Worm (Caenorhabditis elegans) whole organism, L4 larva: ENCODE data around the gene B0310.2.

Experiments used
- F10B5.3 ChIP-seq: sonication (generic microtip); optimal IDR thresholded peaks from 2 replicates; lab custom pipeline; 2016; ENCODE audit warnings: mild to moderate bottlenecking, missing genetic modification characterization, missing compliant biosample characterization
- F37D6.2 ChIP-seq: sonication (generic microtip); optimal IDR thresholded peaks from 2 replicates; lab custom pipeline; 2016; ENCODE audit warnings: mild to moderate bottlenecking, missing genetic modification characterization, missing compliant biosample characterization
- F49E8.2 ChIP-seq: sonication (generic microtip); optimal IDR thresholded peaks from 2 replicates; lab custom pipeline; 2016; ENCODE audit warnings: missing compliant biosample characterization, mild to moderate bottlenecking, missing genetic modification characterization, borderline replicate concordance
- R02D3.7 ChIP-seq: fragments of 150-350 bp; sonication (generic microtip); optimal IDR thresholded peaks from 3 replicates; lab custom pipeline; 2014; ENCODE audit warnings: missing biosample characterization, missing genetic modification characterization
- T20F7.1 ChIP-seq: fragments of 200-800 bp; sonication (Bioruptor generic); optimal IDR thresholded peaks from 2 replicates; lab custom pipeline; 2018; ENCODE audit warnings: mild to moderate bottlenecking, missing genetic modification characterization, missing compliant biosample characterization
- Y105C5A.15 ChIP-seq: fragments of 200-800 bp; sonication (Bioruptor generic); IDR thresholded peaks from 2 replicates; pipeline ENCODE4 v1.3.6; 2022; ENCODE audit warnings: missing genetic modification characterization, missing compliant biosample characterization
- Y48G9A.11 ChIP-seq: fragments of 200-800 bp; sonication (Bioruptor generic); IDR thresholded peaks from 2 replicates; pipeline ENCODE4 v1.3.6; 2022; ENCODE audit warnings: missing genetic modification reagents, missing genetic modification characterization, missing compliant biosample characterization
- ama-1 ChIP-seq: fragments of 150-350 bp; optimal IDR thresholded peaks from 2 replicates; lab custom pipeline; 2014; ENCODE audit warnings: inconsistent platforms, mixed read lengths
- arid-1 ChIP-seq: fragments of 200-800 bp; sonication (Bioruptor generic); conservative IDR thresholded peaks from 2 replicates; pipeline ENCODE4 v1.3.6; 2022; ENCODE audit warnings: missing genetic modification reagents, missing genetic modification characterization, missing compliant biosample characterization
- attf-4 ChIP-seq: sonication (generic microtip); optimal IDR thresholded peaks from 3 replicates; lab custom pipeline; 2017; ENCODE audit warnings: missing biosample characterization, missing genetic modification characterization
- ceh-28 ChIP-seq: fragments of 150-350 bp; optimal IDR thresholded peaks from 2 replicates; lab custom pipeline; 2014; ENCODE audit warnings: missing biosample characterization, missing genetic modification reagents, missing genetic modification characterization
- ceh-32 ChIP-seq: sonication (generic microtip); optimal IDR thresholded peaks from 2 replicates; lab custom pipeline; 2016; ENCODE audit warnings: mild to moderate bottlenecking, missing genetic modification characterization, missing compliant biosample characterization; ENCODE audit not compliant: poor library complexity
- ceh-44 ChIP-seq: fragments of 200-800 bp; sonication (Bioruptor generic); IDR thresholded peaks from 2 replicates; pipeline ENCODE4 v1.3.6; 2022; ENCODE audit warnings: missing genetic modification reagents, missing genetic modification characterization, missing compliant biosample characterization
- ceh-62 ChIP-seq: sonication (generic microtip); optimal IDR thresholded peaks from 2 replicates; lab custom pipeline; 2017; ENCODE audit warnings: missing biosample characterization, missing genetic modification characterization
- ceh-82 ChIP-seq: sonication (generic microtip); optimal IDR thresholded peaks from 2 replicates; lab custom pipeline; 2017; ENCODE audit warnings: missing biosample characterization, missing genetic modification characterization
- ctbp-1 ChIP-seq: fragments of 200-800 bp; sonication (Bioruptor generic); IDR thresholded peaks from 2 replicates; pipeline ENCODE4 v1.3.6; 2022; ENCODE audit warnings: missing genetic modification reagents, missing genetic modification characterization, missing compliant biosample characterization
- daf-19 ChIP-seq: fragments of 200-800 bp; sonication (Bioruptor generic); conservative IDR thresholded peaks from 2 replicates; pipeline ENCODE4 v1.3.6; 2022; ENCODE audit warnings: missing genetic modification characterization, missing compliant biosample characterization
- dmd-6 ChIP-seq: fragments of 200-800 bp; sonication (Bioruptor generic); IDR thresholded peaks from 2 replicates; pipeline ENCODE4 v1.3.6; 2022; ENCODE audit warnings: missing genetic modification reagents, missing genetic modification characterization, missing compliant biosample characterization
- dmd-8 ChIP-seq: fragments of 200-800 bp; sonication (Bioruptor generic); IDR thresholded peaks from 2 replicates; pipeline ENCODE4 v1.3.6; 2022; ENCODE audit warnings: missing genetic modification characterization, missing compliant biosample characterization
- dmd-9 ChIP-seq: fragments of 200-800 bp; sonication (Bioruptor generic); IDR thresholded peaks from 2 replicates; pipeline ENCODE4 v1.3.6; 2022; ENCODE audit warnings: missing genetic modification reagents, missing genetic modification characterization, missing compliant biosample characterization
- dve-1 ChIP-seq: sonication (generic microtip); optimal IDR thresholded peaks from 2 replicates; lab custom pipeline; 2017; ENCODE audit warnings: antibody characterized with exemption, mild to moderate bottlenecking, missing genetic modification characterization, missing compliant biosample characterization; ENCODE audit not compliant: insufficient read depth
- egl-43 ChIP-seq: fragments of 200-800 bp; sonication (Bioruptor generic); IDR thresholded peaks from 2 replicates; pipeline ENCODE4 v1.3.6; 2022; ENCODE audit warnings: missing genetic modification reagents, missing genetic modification characterization, missing compliant biosample characterization
- gei-8 ChIP-seq: fragments of 200-800 bp; sonication (Bioruptor generic); optimal IDR thresholded peaks from 2 replicates; lab custom pipeline; 2018; ENCODE audit warnings: mild to moderate bottlenecking, missing genetic modification characterization, missing compliant biosample characterization
- hlh-11 ChIP-seq: fragments of 200-800 bp; sonication (Bioruptor generic); optimal IDR thresholded peaks from 2 replicates; lab custom pipeline; 2018; ENCODE audit warnings: mild to moderate bottlenecking, missing genetic modification characterization, missing compliant biosample characterization
- hmg-1.1 ChIP-seq: fragments of 200-800 bp; sonication (Bioruptor generic); IDR thresholded peaks from 2 replicates; pipeline ENCODE4 v1.3.6; 2022; ENCODE audit warnings: missing genetic modification reagents, missing genetic modification characterization, missing compliant biosample characterization
- lin-13 ChIP-seq: fragments of 150-350 bp; optimal IDR thresholded peaks from 2 replicates; lab custom pipeline; 2014; ENCODE audit warnings: missing biosample characterization, missing genetic modification reagents, missing genetic modification characterization
- lin-15B ChIP-seq: fragments of 150-350 bp; sonication (generic microtip); optimal IDR thresholded peaks from 3 replicates; lab custom pipeline; 2014; ENCODE audit warnings: missing biosample characterization, missing genetic modification characterization
- lin-38 ChIP-seq: fragments of 200-800 bp; sonication (Bioruptor generic); IDR thresholded peaks from 2 replicates; pipeline ENCODE4 v1.3.6; 2022; ENCODE audit warnings: missing genetic modification reagents, missing genetic modification characterization, missing compliant biosample characterization
- lsy-2 ChIP-seq, 2 experiments: fragments of 150-350 bp in 1 of 2; sonication (generic microtip) in 1 of 2; optimal IDR thresholded peaks; 2 replicates each; lab custom pipeline; 2014 to 2017; ENCODE audit warnings: missing biosample characterization in 2 of 2, missing genetic modification characterization in 2 of 2
- madf-5 ChIP-seq, 2 experiments: fragments of 200-800 bp; sonication (Bioruptor generic); IDR thresholded peaks; 2 replicates each; pipeline ENCODE4 v1.3.6; 2022; ENCODE audit warnings: missing compliant biosample characterization in 2 of 2, missing genetic modification characterization in 2 of 2
- madf-9 ChIP-seq: fragments of 200-800 bp; sonication (Bioruptor generic); conservative IDR thresholded peaks from 2 replicates; pipeline ENCODE4 v1.3.6; 2022; ENCODE audit warnings: missing genetic modification reagents, missing genetic modification characterization, missing compliant biosample characterization
- mep-1 ChIP-seq: fragments of 150-350 bp; sonication (generic microtip); optimal IDR thresholded peaks from 3 replicates; lab custom pipeline; 2014; ENCODE audit warnings: missing biosample characterization, missing genetic modification characterization
- nhr-10 ChIP-seq: fragments of 150-350 bp; optimal IDR thresholded peaks from 2 replicates; lab custom pipeline; 2014; ENCODE audit warnings: missing biosample characterization, missing genetic modification characterization
- nhr-102 ChIP-seq: sonication (generic microtip); optimal IDR thresholded peaks from 2 replicates; lab custom pipeline; 2016; ENCODE audit warnings: mild to moderate bottlenecking, missing genetic modification characterization, moderate library complexity, missing compliant biosample characterization
- nhr-237 ChIP-seq: sonication (generic microtip); optimal IDR thresholded peaks from 2 replicates; lab custom pipeline; 2017; ENCODE audit warnings: missing biosample characterization, missing genetic modification characterization
- nhr-25 ChIP-seq: sonication (generic microtip); optimal IDR thresholded peaks from 2 replicates; lab custom pipeline; 2017; ENCODE audit warnings: missing genetic modification characterization, mild to moderate bottlenecking, missing compliant biosample characterization, antibody characterized with exemption, moderate library complexity, borderline replicate concordance; ENCODE audit not compliant: insufficient read depth
- nhr-28 ChIP-seq: fragments of 150-350 bp; optimal IDR thresholded peaks from 2 replicates; lab custom pipeline; 2014; ENCODE audit warnings: missing biosample characterization, missing genetic modification characterization
- nhr-41 ChIP-seq: fragments of 200-800 bp; sonication (Bioruptor generic); IDR thresholded peaks from 2 replicates; pipeline ENCODE4 v1.3.6; 2022; ENCODE audit warnings: missing genetic modification reagents, missing genetic modification characterization, missing compliant biosample characterization
- nhr-48 ChIP-seq: sonication (generic microtip); optimal IDR thresholded peaks from 2 replicates; lab custom pipeline; 2016; ENCODE audit warnings: mild to moderate bottlenecking, missing genetic modification characterization, missing compliant biosample characterization
- pha-4 ChIP-seq, 2 experiments: fragments of 150-350 bp in 1 of 2; fragments of 200-800 bp in 1 of 2; sonication (Bioruptor generic) in 1 of 2; IDR thresholded peaks in 1 of 2; optimal IDR thresholded peaks in 1 of 2; 2 replicates each; pipeline versions ENCODE4 v1.3.6 to Lab custom; 2014 to 2022; ENCODE audit warnings: missing genetic modification characterization in 2 of 2, missing genetic modification reagents in 2 of 2, missing biosample characterization in 1 of 2, missing compliant biosample characterization in 1 of 2
- php-3 ChIP-seq: fragments of 200-800 bp; sonication (Bioruptor generic); IDR thresholded peaks from 2 replicates; pipeline ENCODE4 v1.3.6; 2022; ENCODE audit warnings: missing genetic modification reagents, missing genetic modification characterization, missing compliant biosample characterization
- spr-1 ChIP-seq: sonication (generic microtip); optimal IDR thresholded peaks from 2 replicates; lab custom pipeline; 2016; ENCODE audit warnings: mild to moderate bottlenecking, missing genetic modification characterization, missing compliant biosample characterization
- spr-3 ChIP-seq: fragments of 200-800 bp; sonication (Bioruptor generic); optimal IDR thresholded peaks from 2 replicates; lab custom pipeline; 2018; ENCODE audit warnings: mild to moderate bottlenecking, missing genetic modification characterization, missing compliant biosample characterization
- tra-1 ChIP-seq: fragments of 200-800 bp; sonication (Bioruptor generic); IDR thresholded peaks from 2 replicates; pipeline ENCODE4 v1.3.6; 2022; ENCODE audit warnings: missing genetic modification reagents, missing genetic modification characterization, missing compliant biosample characterization
- unc-130 ChIP-seq: sonication (generic microtip); optimal IDR thresholded peaks from 2 replicates; lab custom pipeline; 2016; ENCODE audit warnings: missing genetic modification reagents, missing genetic modification characterization, missing compliant biosample characterization
- unc-39 ChIP-seq: sonication (generic microtip); optimal IDR thresholded peaks from 2 replicates; lab custom pipeline; 2017; ENCODE audit warnings: missing biosample characterization, missing genetic modification characterization
- unc-62 ChIP-seq, 3 experiments: fragments of 150-350 bp in 1 of 3; sonication (generic microtip); optimal IDR thresholded peaks in 2 of 3; peaks in 1 of 3; 1 replicate in 1 of 3; 2 replicates in 2 of 3; lab custom pipeline; 2014 to 2017; ENCODE audit warnings: missing biosample characterization in 3 of 3, missing genetic modification characterization in 3 of 3, missing genetic modification reagents in 3 of 3, missing genotype in 1 of 3
- zag-1 ChIP-seq: fragments of 150-350 bp; optimal IDR thresholded peaks from 2 replicates; lab custom pipeline; 2014; ENCODE audit warnings: missing biosample characterization, missing genetic modification characterization
- zip-11 ChIP-seq: fragments of 200-800 bp; sonication (Bioruptor generic); IDR thresholded peaks from 2 replicates; pipeline ENCODE4 v1.3.6; 2022; ENCODE audit warnings: missing genetic modification characterization, missing compliant biosample characterization

B0310.2 gene

DNA sequence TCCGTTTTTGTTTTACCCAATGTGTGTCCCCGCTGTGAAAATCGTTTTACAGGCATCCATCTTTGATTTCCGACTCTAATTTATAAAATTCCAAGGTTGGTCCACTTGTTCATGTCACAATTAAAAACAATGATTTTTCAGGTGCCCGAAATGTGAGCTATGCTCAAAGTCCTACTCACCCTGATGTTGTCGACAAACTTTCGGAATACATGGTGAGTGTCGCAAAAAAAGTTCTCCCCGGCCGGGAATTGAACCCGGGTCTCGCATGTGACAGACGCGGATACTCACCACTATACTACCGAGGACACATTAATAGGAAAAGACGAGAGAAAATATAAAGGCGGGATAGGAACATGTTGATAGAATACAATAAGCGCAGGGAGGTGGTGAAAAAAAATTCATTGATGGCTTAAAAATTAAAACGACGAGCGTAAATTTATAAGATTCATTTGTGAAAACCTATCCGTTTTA, 17.1 kb downstream of the B0310.2 start, which contains the start of gene egl-17 (continued):
- TF ChIP-seq attf-4 (tag; lab: Kevin White, UChicago), result no peak
- 0 out of 2 replicates have a peak, but pooled peaks have one; percentile 63 for TF ChIP-seq zip-11 (GFP tag; lab: Robert Waterston, UW)
- peak; percentile 60 for TF ChIP-seq unc-130 (GFP tag; lab: Kevin White, UChicago)
- TF ChIP-seq F49E8.2 (tag; lab: Kevin White, UChicago), result peak; percentile 77
- peak; percentile 77 for TF ChIP-seq ceh-44 (GFP tag; lab: Robert Waterston, UW)
- TF ChIP-seq dmd-6, result peak; percentile 66
- no peak for TF ChIP-seq ceh-28
- peak; percentile 33 for TF ChIP-seq ceh-32 (tag; lab: Kevin White, UChicago)
- no peak for TF ChIP-seq lin-15B (tag; lab: Kevin White, UChicago)
- TF ChIP-seq spr-3 (GFP tag; lab: Kevin White, UChicago), result peak; percentile 74
- TF ChIP-seq madf-9 (GFP tag; lab: Robert Waterston, UW), result peak; percentile 84
- TF ChIP-seq spr-1 (tag; lab: Kevin White, UChicago), result peak; percentile 85
- TF ChIP-seq hmg-1.1 (GFP tag; lab: Robert Waterston, UW), result peak; percentile 94
- peak; percentile 79 for TF ChIP-seq nhr-48 (tag; lab: Kevin White, UChicago)
- TF ChIP-seq unc-39 (tag; lab: Kevin White, UChicago), result no peak
- TF ChIP-seq ceh-62 (tag; lab: Kevin White, UChicago), result no peak
- no peak for TF ChIP-seq ama-1 (lab: Kevin White, UChicago)
- TF ChIP-seq ceh-82, result no peak
- TF ChIP-seq nhr-10, result no peak
- peak; percentile 70; the same call in 1 of the 2 replicates for TF ChIP-seq nhr-41 (GFP tag; lab: Robert Waterston, UW)
- TF ChIP-seq nhr-25, result peak; percentile 20
- peak; percentile 65 for TF ChIP-seq F37D6.2 (tag; lab: Kevin White, UChicago)
- no peak for TF ChIP-seq nhr-102
- peak; percentile 74 for TF ChIP-seq dve-1 (tag; lab: Kevin White, UChicago)
- TF ChIP-seq lin-13 (GFP tag; lab: Kevin White, UChicago), result peak; percentile 54
- TF ChIP-seq nhr-28, result peak; percentile 29
- TF ChIP-seq mep-1 (tag; lab: Kevin White, UChicago), result peak; percentile 85
- TF ChIP-seq madf-5 (GFP tag; IDR thresholded peaks at IDR 0.05; lab: Robert Waterston, UW), result peak; percentile 90 to 95
- no peak for TF ChIP-seq nhr-237 (tag; lab: Kevin White, UChicago)
- peak; percentile 68; the same call in 1 of the 2 replicates for TF ChIP-seq dmd-9
- peak; percentile 67 for TF ChIP-seq hlh-11
- peak; percentile 92 for TF ChIP-seq Y105C5A.15
- no peak for TF ChIP-seq lsy-2 (tag; optimal IDR thresholded peaks at IDR 0.05; lab: Kevin White, UChicago)
- peak; percentile 94 for TF ChIP-seq tra-1 (GFP tag; lab: Robert Waterston, UW)
- TF ChIP-seq unc-62 (GFP tag; optimal IDR thresholded peaks at IDR 0.05 in 1 of 2; lab: Kevin White, UChicago), result peak in 1 of 2 experiments; percentile 65
- no peak for TF ChIP-seq unc-62 (tag; optimal IDR thresholded peaks at IDR 0.05; lab: Kevin White, UChicago)
- no peak for TF ChIP-seq R02D3.7 (tag; lab: Kevin White, UChicago)
- TF ChIP-seq F10B5.3 (tag; lab: Kevin White, UChicago), result peak; percentile 83
- peak; percentile 94 for TF ChIP-seq gei-8 (GFP tag; lab: Kevin White, UChicago)
- peak; percentile 86; the same call in 1 of the 2 replicates for TF ChIP-seq arid-1 (GFP tag; lab: Robert Waterston, UW)

DNA sequence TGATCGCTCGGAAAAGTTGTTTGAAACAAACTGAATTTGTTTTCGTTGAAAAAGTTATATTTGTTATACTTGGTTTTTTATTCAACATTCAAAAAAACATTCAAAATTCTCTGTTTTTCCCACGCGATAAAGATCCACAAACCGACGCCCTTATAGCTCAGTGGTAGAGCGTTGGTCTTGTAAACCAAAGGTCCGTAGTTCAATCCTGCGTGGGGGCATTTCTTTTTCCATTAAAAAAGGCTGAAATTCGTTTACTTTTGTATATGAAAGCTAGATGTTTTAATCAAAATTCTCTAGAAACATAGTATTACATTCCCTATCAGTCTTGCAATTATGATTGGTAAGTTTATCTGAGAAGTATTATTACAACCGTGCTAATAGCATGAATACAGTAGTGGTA, 19.1 kb downstream of the B0310.2 start:
- TF ChIP-seq pha-4 (GFP tag; IDR thresholded peaks at IDR 0.05; lab: Robert Waterston, UW), result peak; percentile 66; the same call in 1 of the 2 replicates
- no peak for TF ChIP-seq pha-4 (tag; optimal IDR thresholded peaks at IDR 0.05; lab: Kevin White, UChicago)
- peak; percentile 66 for TF ChIP-seq lin-38 (GFP tag; lab: Robert Waterston, UW)
- TF ChIP-seq nhr-48 (tag; lab: Kevin White, UChicago), result no peak
- 0 out of 2 replicates have a peak, but pooled peaks have one; percentile 40 for TF ChIP-seq Y48G9A.11
- TF ChIP-seq tra-1 (GFP tag; lab: Robert Waterston, UW), result 0 out of 2 replicates have a peak, but pooled peaks have one; percentile 39
- no peak for TF ChIP-seq nhr-41 (GFP tag; lab: Robert Waterston, UW)
- TF ChIP-seq Y105C5A.15, result peak; percentile 56; the same call in 1 of the 2 replicates
- TF ChIP-seq dmd-8 (GFP tag; lab: Robert Waterston, UW), result peak; percentile 78; the same call in 1 of the 2 replicates
- peak; percentile 53; the same call in 1 of the 2 replicates for TF ChIP-seq ctbp-1 (GFP tag; lab: Robert Waterston, UW)
- TF ChIP-seq T20F7.1 (GFP tag; lab: Kevin White, UChicago), result no peak
- TF ChIP-seq zag-1 (tag; lab: Kevin White, UChicago), result no peak
- TF ChIP-seq daf-19, result 0 out of 2 replicates have a peak, but pooled peaks have one; percentile 41
- TF ChIP-seq php-3, result no peak
- 0 out of 2 replicates have a peak, but pooled peaks have one; percentile 16 for TF ChIP-seq hmg-1.1 (GFP tag; lab: Robert Waterston, UW)
- peak; percentile 85; the same call in 1 of the 2 replicates for TF ChIP-seq egl-43 (GFP tag; lab: Robert Waterston, UW)
